Worm (Caenorhabditis elegans) whole organism, mixed stage, embryonic: ENCODE data around the gene hlh-26.

ENCODE experiments used
- blmp-1 ChIP-seq: fragments of 150-350 bp; optimal IDR thresholded peaks from 2 replicates; lab custom pipeline; 2014; ENCODE audit warnings: missing biosample characterization, missing genetic modification characterization
- elt-3 ChIP-seq: fragments of 150-350 bp; optimal IDR thresholded peaks from 2 replicates; lab custom pipeline; 2014; ENCODE audit warnings: missing biosample characterization, missing genetic modification characterization
- mep-1 ChIP-seq: fragments of 150-350 bp; optimal IDR thresholded peaks from 2 replicates; lab custom pipeline; 2017; ENCODE audit warnings: missing biosample characterization, missing genetic modification reagents, missing genetic modification characterization, inconsistent platforms
- nhr-2 ChIP-seq: fragments of 150-350 bp; optimal IDR thresholded peaks from 2 replicates; lab custom pipeline; 2014; ENCODE audit warnings: missing biosample characterization, missing genetic modification characterization

DNA sequence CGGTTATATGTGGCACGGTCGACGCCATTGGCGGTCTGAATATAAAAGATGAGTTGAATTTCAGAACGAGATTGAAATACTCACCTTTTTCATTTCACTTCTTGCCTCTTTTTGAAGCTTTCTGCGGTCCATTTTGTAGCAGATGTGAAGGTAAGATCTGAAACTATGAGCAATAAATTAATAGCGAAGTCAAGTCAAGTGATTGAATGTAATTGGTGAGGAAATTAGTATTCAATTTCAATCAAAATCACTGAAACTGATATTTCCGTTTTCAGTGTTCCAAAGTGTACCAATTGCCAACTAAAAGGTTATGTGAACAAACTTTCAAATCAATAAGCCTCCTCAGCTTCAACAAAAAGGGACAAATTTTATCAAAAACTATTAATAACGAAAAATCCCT lies 8.1 kb upstream of the hlh-26 start, which contains the start of gene C17C3.24:
- TF ChIP-seq blmp-1 (tag; lab: Kevin White, UChicago) (no peak), elt-3 (no peak), mep-1 (tag; lab: Kevin White, UChicago) (no peak), nhr-2 (tag; lab: Kevin White, UChicago) (no peak)
